Worm (Caenorhabditis elegans): ENCODE data around the gene sra-34.

The sra-34 gene

ce11 chrII:4579920-4580474, 36.5 kb upstream of the sra-34 start:
- no peak for TF ChIP-seq nhr-11 (tag; optimal IDR thresholded peaks at IDR 0.05)
- no peak for TF ChIP-seq nhr-12 (tag; optimal IDR thresholded peaks at IDR 0.05)
- TF ChIP-seq sma-3 (GFP tag; optimal IDR thresholded peaks at IDR 0.05): no peak
- TF ChIP-seq nhr-25 (tag; optimal IDR thresholded peaks at IDR 0.05): no peak

- no peak for TF ChIP-seq blmp-1 (tag; optimal IDR thresholded peaks at IDR 0.05; ENCODE audit: insufficient read depth)
- TF ChIP-seq mab-5 (tag; optimal IDR thresholded peaks at IDR 0.05): peak; percentile 62
- no peak for TF ChIP-seq ztf-1 (GFP tag; conservative IDR thresholded peaks at IDR 0.05)
These were observed 35.9 kb upstream of the sra-34 start for ce11 chrII:4579375-4579774.

- TF ChIP-seq nhr-77 (tag; optimal IDR thresholded peaks at IDR 0.05): no peak
- TF ChIP-seq aly-2 (tag; optimal IDR thresholded peaks at IDR 0.05): no peak
- no peak for TF ChIP-seq blmp-1 (tag; optimal IDR thresholded peaks at IDR 0.05; ENCODE audit: insufficient read depth)
- no peak for TF ChIP-seq egl-27 (tag; optimal IDR thresholded peaks at IDR 0.05)
- no peak for TF ChIP-seq nhr-21 (tag; optimal IDR thresholded peaks at IDR 0.05)
- no peak for TF ChIP-seq nhr-11 (tag; optimal IDR thresholded peaks at IDR 0.05)
- TF ChIP-seq nhr-10 (tag; optimal IDR thresholded peaks at IDR 0.05): no peak
- no peak for TF ChIP-seq nhr-12 (tag; optimal IDR thresholded peaks at IDR 0.05)
- TF ChIP-seq sma-3 (GFP tag; optimal IDR thresholded peaks at IDR 0.05): no peak
These were observed 33.9 kb upstream of the sra-34 start for ce11 chrII:4577391-4577790.

ce11 chrII:4575579-4575978, 32.1 kb upstream of the sra-34 start:
- TF ChIP-seq mab-5 (tag; optimal IDR thresholded peaks at IDR 0.05): peak; percentile 69
- TF ChIP-seq elt-1 (tag; optimal IDR thresholded peaks at IDR 0.05): no peak

ce11 chrII:4574658-4575057, 31.2 kb upstream of the sra-34 start:
- TF ChIP-seq nhr-77 (tag; optimal IDR thresholded peaks at IDR 0.05): no peak
- no peak for TF ChIP-seq zag-1 (tag; optimal IDR thresholded peaks at IDR 0.05)
- TF ChIP-seq nhr-12 (tag; optimal IDR thresholded peaks at IDR 0.05): no peak
- no peak for TF ChIP-seq skn-1 (tag; optimal IDR thresholded peaks at IDR 0.05)
- no peak for TF ChIP-seq ZK546.5 (tag; optimal IDR thresholded peaks at IDR 0.05)
- no peak for TF ChIP-seq lsy-2 (tag; optimal IDR thresholded peaks at IDR 0.05)
- TF ChIP-seq fos-1 (tag; optimal IDR thresholded peaks at IDR 0.05): no peak
- no peak for TF ChIP-seq ztf-4 (tag; optimal IDR thresholded peaks at IDR 0.05)
- TF ChIP-seq mbf-1 (tag; optimal IDR thresholded peaks at IDR 0.05): no peak
- TF ChIP-seq F13H6.1 (tag; optimal IDR thresholded peaks at IDR 0.05): no peak
- no peak for TF ChIP-seq mdl-1 (tag; optimal IDR thresholded peaks at IDR 0.05)
- no peak for TF ChIP-seq peb-1 (tag; optimal IDR thresholded peaks at IDR 0.05)
- TF ChIP-seq blmp-1 (tag; optimal IDR thresholded peaks at IDR 0.05; ENCODE audit: insufficient read depth): no peak
- no peak for TF ChIP-seq C34F6.9 (tag; optimal IDR thresholded peaks at IDR 0.05)
- no peak for TF ChIP-seq unc-62 (GFP tag; optimal IDR thresholded peaks at IDR 0.05)
- no peak for TF ChIP-seq nhr-237 (tag; optimal IDR thresholded peaks at IDR 0.05)
- no peak for TF ChIP-seq ceh-16 (tag; optimal IDR thresholded peaks at IDR 0.05)
- no peak for TF ChIP-seq nhr-23 (tag; optimal IDR thresholded peaks at IDR 0.05)
- TF ChIP-seq lin-39 (tag; optimal IDR thresholded peaks at IDR 0.05): no peak
- TF ChIP-seq lin-13 (GFP tag; optimal IDR thresholded peaks at IDR 0.05): no peak

- TF ChIP-seq ceh-16 (tag; optimal IDR thresholded peaks at IDR 0.05) (peak; percentile 49), elt-1 (tag; optimal IDR thresholded peaks at IDR 0.05) (peak; percentile 64), nhr-12 (tag; optimal IDR thresholded peaks at IDR 0.05) (no peak)
These were observed 29.6 kb upstream of the sra-34 start for ce11 chrII:4573084-4573483.

ce11 chrII:4572579-4572978, 29.1 kb upstream of the sra-34 start:
- TF ChIP-seq nhr-11 (tag; optimal IDR thresholded peaks at IDR 0.05): no peak
- TF ChIP-seq mbf-1 (tag; optimal IDR thresholded peaks at IDR 0.05): no peak
- no peak for TF ChIP-seq sem-4 (tag; optimal IDR thresholded peaks at IDR 0.05)
- no peak for TF ChIP-seq nhr-12 (tag; optimal IDR thresholded peaks at IDR 0.05)
- TF ChIP-seq ztf-11 (tag; optimal IDR thresholded peaks at IDR 0.05): no peak
- TF ChIP-seq ztf-1 (GFP tag; conservative IDR thresholded peaks at IDR 0.05): no peak
- TF ChIP-seq crh-2 (tag; optimal IDR thresholded peaks at IDR 0.05): no peak
- no peak for TF ChIP-seq lsy-2 (tag; optimal IDR thresholded peaks at IDR 0.05)
- no peak for TF ChIP-seq R02D3.7 (tag; optimal IDR thresholded peaks at IDR 0.05)
- no peak for TF ChIP-seq unc-55 (GFP tag; optimal IDR thresholded peaks at IDR 0.05)
- no peak for TF ChIP-seq elt-3 (tag; optimal IDR thresholded peaks at IDR 0.05)
- TF ChIP-seq sma-3 (GFP tag; optimal IDR thresholded peaks at IDR 0.05): no peak
- no peak for TF ChIP-seq fos-1 (tag; optimal IDR thresholded peaks at IDR 0.05)
